Fruit fly (Drosophila melanogaster): ENCODE results near the gene Gr93d.

Gr93d gene

dm6 chr3R:21839636-21840035 lies 6.8 kb downstream of the Gr93d start:
- no peak for TF ChIP-seq noc (tag; optimal IDR thresholded peaks at IDR 0.05)

dm6 chr3R:21838505-21838956 lies 7.9 kb downstream of the Gr93d start:
- no peak for TF ChIP-seq noc (tag; optimal IDR thresholded peaks at IDR 0.05)

- TF ChIP-seq noc (tag; optimal IDR thresholded peaks at IDR 0.05), result no peak
Measured at dm6 chr3R:21837069-21837977, 9.1 kb downstream of the Gr93d start.

- TF ChIP-seq noc (tag; optimal IDR thresholded peaks at IDR 0.05), result no peak
Measured at dm6 chr3R:21836614-21837013, 9.8 kb downstream of the Gr93d start.

- TF ChIP-seq noc (tag; optimal IDR thresholded peaks at IDR 0.05), result no peak
Measured at dm6 chr3R:21836201-21836504, 10.3 kb downstream of the Gr93d start.

- no peak for TF ChIP-seq noc (tag; optimal IDR thresholded peaks at IDR 0.05)
Measured at dm6 chr3R:21835388-21836200, 10.9 kb downstream of the Gr93d start.

dm6 chr3R:21834234-21835070 lies 12.0 kb downstream of the Gr93d start:
- no peak for TF ChIP-seq noc (tag; optimal IDR thresholded peaks at IDR 0.05)

dm6 chr3R:21832203-21832602 lies 14.3 kb downstream of the Gr93d start, which contains the start of gene Gr93a:
Gene Gr93a, plus strand, starts transcription at chr3R:21832503.
- TF ChIP-seq noc (tag; optimal IDR thresholded peaks at IDR 0.05), result no peak

dm6 chr3R:21831040-21831439 lies 15.4 kb downstream of the Gr93d start:
- no peak for TF ChIP-seq noc (tag; optimal IDR thresholded peaks at IDR 0.05)

- TF ChIP-seq noc (tag; optimal IDR thresholded peaks at IDR 0.05), result no peak
Measured at dm6 chr3R:21830303-21830707, 16.2 kb downstream of the Gr93d start.

- no peak for TF ChIP-seq noc (tag; optimal IDR thresholded peaks at IDR 0.05)
Measured at dm6 chr3R:21829487-21829957, 16.9 kb downstream of the Gr93d start.

dm6 chr3R:21828785-21829486 lies 17.5 kb downstream of the Gr93d start:
- no peak for TF ChIP-seq noc (tag; optimal IDR thresholded peaks at IDR 0.05)

dm6 chr3R:21828040-21828526 lies 18.4 kb downstream of the Gr93d start:
- TF ChIP-seq noc (tag; optimal IDR thresholded peaks at IDR 0.05), result no peak

- TF ChIP-seq noc (tag; optimal IDR thresholded peaks at IDR 0.05), result no peak
Measured at dm6 chr3R:21827453-21828039, 18.9 kb downstream of the Gr93d start.

All from whole organism, larva.